Worm (Caenorhabditis elegans): Measurements from ENCODE around the gene srb-16.
"Not testable (repeated sequence)": the region's sequence is repeated elsewhere in the genome, so short reads cannot be mapped to it uniquely, and the experiment has no call there.

srb-16 gene

DNA sequence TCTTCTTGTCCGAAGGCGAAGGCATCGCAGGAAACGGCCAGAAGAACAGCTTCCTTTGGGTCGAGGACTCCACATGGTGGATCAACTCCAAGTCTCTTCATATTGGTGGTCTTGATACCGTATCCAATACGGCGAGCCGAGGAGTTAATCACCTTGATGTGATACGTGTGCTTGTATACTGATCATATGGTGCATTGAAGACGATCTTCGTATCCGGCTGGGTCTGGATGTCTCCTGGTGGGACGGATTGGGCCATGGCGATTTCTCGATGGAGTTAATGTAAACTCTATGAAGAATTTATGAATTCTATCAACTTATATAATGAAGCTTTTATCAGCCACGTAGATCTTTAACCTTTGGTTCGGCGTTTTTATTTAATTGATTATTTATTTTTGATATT, 35.5 kb downstream of the srb-16 start, which contains the start of gene msp-74:
msp-74 (minus strand) TSS at position 101 of the 400 bp plus-strand sequence.
- not testable (repeated sequence) for TF ChIP-seq snpc-3.4 (tag; optimal IDR thresholded peaks at IDR 0.05); F49E8.2 (tag; optimal IDR thresholded peaks at IDR 0.05; ENCODE audit: insufficient read depth); dox-1 (GFP tag; IDR thresholded peaks at IDR 0.05)

DNA sequence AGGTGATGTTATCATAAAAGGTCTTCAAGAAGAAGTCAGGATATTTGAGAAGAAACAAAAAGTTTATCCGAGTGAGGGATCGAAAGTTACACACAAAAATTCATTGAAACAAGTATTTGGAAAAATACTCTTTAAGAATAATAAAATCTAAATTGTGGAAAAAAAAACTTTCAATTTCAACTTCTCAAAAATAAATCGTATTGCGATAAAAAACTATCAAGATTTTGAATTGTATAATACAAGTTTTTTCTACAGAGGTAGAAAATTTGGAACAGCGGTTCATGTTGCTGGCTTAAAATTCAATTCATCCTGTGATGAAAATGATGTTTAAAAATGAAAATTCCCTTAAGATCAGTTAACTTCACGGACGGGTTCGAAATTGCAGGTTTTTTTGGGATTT, 38.6 kb downstream of the srb-16 start, which contains the start of gene F09C12.8:
F09C12.8 (plus strand) TSS at position 301 of the 400 bp plus-strand sequence.
- no peak for TF ChIP-seq nhr-90 (tag; optimal IDR thresholded peaks at IDR 0.05)
- no peak for TF ChIP-seq Y95B8A.8 (GFP tag; IDR thresholded peaks at IDR 0.05)
- TF ChIP-seq mcd-1 (GFP tag; IDR thresholded peaks at IDR 0.05): no peak
- no peak for TF ChIP-seq Y56A3A.18 (GFP tag; IDR thresholded peaks at IDR 0.05)
- no peak for TF ChIP-seq snpc-1.1 (tag; optimal IDR thresholded peaks at IDR 0.05; ENCODE audit: insufficient read depth)
- no peak for TF ChIP-seq F57A8.1 (GFP tag; optimal IDR thresholded peaks at IDR 0.05)
- TF ChIP-seq Y53G8AR.9 (GFP tag; conservative IDR thresholded peaks at IDR 0.05): no peak
- TF ChIP-seq rec-8 (tag; optimal IDR thresholded peaks at IDR 0.05): no peak
- no peak for TF ChIP-seq bed-1 (GFP tag; IDR thresholded peaks at IDR 0.05)
- TF ChIP-seq hlh-26 (GFP tag; conservative IDR thresholded peaks at IDR 0.05): no peak
- TF ChIP-seq ceh-27 (GFP tag; optimal IDR thresholded peaks at IDR 0.05): no peak
- no peak for TF ChIP-seq cebp-1 (GFP tag; IDR thresholded peaks at IDR 0.05)
- no peak for TF ChIP-seq cebp-1 (tag; optimal IDR thresholded peaks at IDR 0.05)
- no peak for TF ChIP-seq ceh-40 (GFP tag; IDR thresholded peaks at IDR 0.05)
- no peak for TF ChIP-seq B0019.2 (GFP tag; conservative IDR thresholded peaks at IDR 0.05)
- no peak for TF ChIP-seq nfya-2 (GFP tag; IDR thresholded peaks at IDR 0.05)
- TF ChIP-seq mxl-1 (tag; optimal IDR thresholded peaks at IDR 0.05): no peak
- no peak for TF ChIP-seq F52B5.7 (tag; optimal IDR thresholded peaks at IDR 0.05)
- no peak for TF ChIP-seq somi-1 (GFP tag; optimal IDR thresholded peaks at IDR 0.05)
- no peak for TF ChIP-seq dpl-1 (GFP tag; optimal IDR thresholded peaks at IDR 0.05)
- no peak for TF ChIP-seq D2030.7 (GFP tag; IDR thresholded peaks at IDR 0.05)

DNA sequence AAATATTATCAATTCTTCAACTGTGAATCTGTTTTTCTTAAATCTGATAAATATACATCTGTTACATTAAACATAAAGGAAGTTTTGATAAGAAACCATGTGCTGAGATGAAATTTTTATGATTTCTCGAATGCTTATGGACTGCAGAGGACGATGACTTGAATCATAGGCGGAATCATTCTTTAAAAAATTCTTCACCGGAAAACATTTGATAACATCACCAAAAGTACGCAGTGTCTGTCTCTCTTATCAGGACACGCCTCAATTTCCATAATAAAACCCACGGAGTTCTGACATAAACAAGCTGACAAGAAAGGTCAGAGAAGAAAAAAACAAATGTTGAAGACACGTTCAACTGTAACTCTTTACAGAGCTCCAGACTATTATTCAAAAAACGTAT, 41.0 kb downstream of the srb-16 start, which contains the start of gene F09C12.2:
F09C12.2 (plus strand) TSS at position 320 of the 400 bp plus-strand sequence.
- no peak for TF ChIP-seq madf-10 (tag; optimal IDR thresholded peaks at IDR 0.05)
- no peak for TF ChIP-seq F37B4.10 (GFP tag; IDR thresholded peaks at IDR 0.05)
- TF ChIP-seq lin-26 (GFP tag; IDR thresholded peaks at IDR 0.05): no peak
- TF ChIP-seq unc-130 (GFP tag; optimal IDR thresholded peaks at IDR 0.05): no peak
- no peak for TF ChIP-seq nfya-1 (tag; optimal IDR thresholded peaks at IDR 0.05; ENCODE audit: borderline replicate concordance, insufficient read depth)
- no peak for TF ChIP-seq rpc-1 (optimal IDR thresholded peaks at IDR 0.05)
- TF ChIP-seq rpc-1 (tag; optimal IDR thresholded peaks at IDR 0.05): no peak
- TF ChIP-seq somi-1 (GFP tag; optimal IDR thresholded peaks at IDR 0.05): no peak
- no peak for TF ChIP-seq zfh-2 (GFP tag; conservative IDR thresholded peaks at IDR 0.05)
- TF ChIP-seq pbrm-1 (GFP tag; IDR thresholded peaks at IDR 0.05): no peak
- TF ChIP-seq sptf-2 (GFP tag; optimal IDR thresholded peaks at IDR 0.05): no peak
- no peak for TF ChIP-seq nhr-120 (GFP tag; IDR thresholded peaks at IDR 0.05)
- no peak for TF ChIP-seq akir-1 (GFP tag; optimal IDR thresholded peaks at IDR 0.05)
- TF ChIP-seq hlh-12 (tag; optimal IDR thresholded peaks at IDR 0.05): no peak
